Fruit fly (Drosophila melanogaster): Measurements from ENCODE around the gene CG17834.
A peak's percentile ranks its signal among the peaks of the same experiment; 100 is the strongest.

The CG17834 gene

DNA sequence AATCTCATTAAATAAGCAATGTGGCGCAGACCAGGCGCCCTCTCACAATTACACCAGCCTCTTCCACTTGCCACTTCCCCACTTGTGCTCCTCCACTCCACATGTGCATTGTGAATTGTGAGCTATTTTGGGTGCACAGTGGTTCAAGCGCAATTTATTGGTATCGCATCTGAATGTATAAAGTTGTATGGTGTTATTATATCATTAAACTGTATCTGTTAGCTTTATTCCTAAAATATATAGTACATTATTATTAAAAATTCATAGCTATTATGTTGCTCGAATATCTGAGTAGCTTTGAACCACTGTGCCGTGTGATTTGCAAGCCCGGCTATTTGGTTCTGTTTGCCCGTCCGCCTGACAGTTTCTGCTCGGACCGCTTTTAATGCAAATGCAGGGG, 46.0 kb downstream of the CG17834 start (continued):
- TF ChIP-seq HLH54F (GFP tag; optimal IDR thresholded peaks at IDR 0.05) (no peak), CG12744 (GFP tag; optimal IDR thresholded peaks at IDR 0.05) (no peak), Xrp1 (GFP tag; IDR thresholded peaks at IDR 0.05) (peak; percentile 98), danr (GFP tag; IDR thresholded peaks at IDR 0.05) (peak; percentile 79), sc (optimal IDR thresholded peaks at IDR 0.05) (no peak), sc (GFP tag; optimal IDR thresholded peaks at IDR 0.05) (peak; percentile 86), CG12299 (tag; optimal IDR thresholded peaks at IDR 0.05) (peak; percentile 69), Antp (GFP tag; optimal IDR thresholded peaks at IDR 0.05) (peak; percentile 25), NfI (GFP tag; optimal IDR thresholded peaks at IDR 0.05) (peak; percentile 63), CkIIα-i1 (GFP tag; IDR thresholded peaks at IDR 0.05) (no peak; the same call in 1 of the 2 replicates), gcm (GFP tag; optimal IDR thresholded peaks at IDR 0.05) (peak; percentile 88), gro (GFP tag; optimal IDR thresholded peaks at IDR 0.05) (no peak), CG7372 (GFP tag; IDR thresholded peaks at IDR 0.05) (peak; percentile 80), CG14965 (GFP tag; optimal IDR thresholded peaks at IDR 0.05; ENCODE audit: borderline replicate concordance) (no peak), run (tag; optimal IDR thresholded peaks at IDR 0.05) (peak; percentile 57), E2f2 (GFP tag; IDR thresholded peaks at IDR 0.05) (peak; percentile 63; the same call in 1 of the 2 replicates), CG15514 (GFP tag; optimal IDR thresholded peaks at IDR 0.05) (peak; percentile 42), tin (GFP tag; optimal IDR thresholded peaks at IDR 0.05) (peak; percentile 87), CG13775 (GFP tag; optimal IDR thresholded peaks at IDR 0.05) (peak; percentile 71), Ets65A (GFP tag) (peak; percentile 92), CG1602 (GFP tag; optimal IDR thresholded peaks at IDR 0.05) (peak; percentile 79), zfh1 (GFP tag; IDR thresholded peaks at IDR 0.05) (peak; percentile 95), mam (GFP tag; optimal IDR thresholded peaks at IDR 0.05) (no peak), CG8944 (GFP tag; optimal IDR thresholded peaks at IDR 0.05) (peak; percentile 19), CG3838 (GFP tag; optimal IDR thresholded peaks at IDR 0.05) (peak; percentile 46), CG4282 (GFP tag; optimal IDR thresholded peaks at IDR 0.05) (peak; percentile 16), pan (optimal IDR thresholded peaks at IDR 0.05) (no peak), pan (GFP tag; optimal IDR thresholded peaks at IDR 0.05 in 1 of 2, IDR thresholded peaks at IDR 0.05 in 1 of 2) (peak in 1 of 2 experiments; percentile 92), Dek (tag; optimal IDR thresholded peaks at IDR 0.05) (peak; percentile 39), Stat92E (GFP tag; optimal IDR thresholded peaks at IDR 0.05) (peak in 1 of 3 experiments; percentile 18), CG32772 (GFP tag; IDR thresholded peaks at IDR 0.05) (peak; percentile 90), CG31365 (tag; optimal IDR thresholded peaks at IDR 0.05) (peak; percentile 54), CG7963 (GFP tag; IDR thresholded peaks at IDR 0.05; ENCODE audit: partially characterized antibody) (peak; percentile 32; the same call in 1 of the 3 replicates), sqz (GFP tag; optimal IDR thresholded peaks at IDR 0.05) (peak; percentile 54)

DNA sequence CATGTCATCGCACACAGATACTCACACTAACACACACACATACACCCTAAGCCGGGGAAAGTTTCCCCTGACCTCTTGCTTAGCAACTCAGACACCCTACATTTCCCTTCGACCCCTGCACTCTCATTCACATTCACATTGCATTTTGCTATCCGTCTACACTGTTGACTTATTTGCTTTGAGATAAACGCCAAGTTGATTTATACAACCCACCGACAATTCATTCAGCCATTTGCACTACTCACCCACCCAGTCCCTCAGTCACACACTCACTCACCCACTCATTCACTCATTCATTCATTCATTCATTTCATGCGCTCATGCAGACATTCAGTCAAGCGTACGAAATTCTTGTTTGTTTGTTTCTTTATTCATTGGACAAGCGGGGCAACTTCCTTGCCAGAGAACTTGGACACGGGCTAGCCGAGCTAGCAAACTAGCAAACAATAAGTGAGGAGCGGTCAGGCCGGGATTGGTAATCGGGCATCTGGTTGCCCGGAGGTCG, 47.6 kb downstream of the CG17834 start:
- TF ChIP-seq cg (GFP tag; optimal IDR thresholded peaks at IDR 0.05) (peak; percentile 2), sd (tag; optimal IDR thresholded peaks at IDR 0.05) (no peak), nom (GFP tag; optimal IDR thresholded peaks at IDR 0.05) (no peak), pum (GFP tag; optimal IDR thresholded peaks at IDR 0.05) (no peak), pnt (GFP tag; optimal IDR thresholded peaks at IDR 0.05) (no peak), Side (GFP tag; optimal IDR thresholded peaks at IDR 0.05) (no peak), CG43689 (GFP tag; IDR thresholded peaks at IDR 0.05) (no peak), Fer3 (tag; optimal IDR thresholded peaks at IDR 0.05) (no peak), CG17359 (tag; optimal IDR thresholded peaks at IDR 0.05) (no peak), wdn (GFP tag; IDR thresholded peaks at IDR 0.05) (no peak), CrebB (tag; optimal IDR thresholded peaks at IDR 0.05) (no peak), HHEX (GFP tag; optimal IDR thresholded peaks at IDR 0.05) (no peak), CG4424 (GFP tag; optimal IDR thresholded peaks at IDR 0.05) (no peak), ato (GFP tag; IDR thresholded peaks at IDR 0.05; ENCODE audit: partially characterized antibody) (no peak), pros (GFP tag; optimal IDR thresholded peaks at IDR 0.05) (peak; percentile 74), CG13123 (GFP tag; optimal IDR thresholded peaks at IDR 0.05) (no peak), Ets65A (GFP tag) (peak; percentile 22), grau (tag; optimal IDR thresholded peaks at IDR 0.05) (no peak), oc (tag; optimal IDR thresholded peaks at IDR 0.05) (no peak), zf30C (GFP tag; optimal IDR thresholded peaks at IDR 0.05) (no peak)
